Worm (Caenorhabditis elegans) whole organism, L4 larva: ENCODE results near the gene mks-3.

Experiments used
- Y5F2A.4 ChIP-seq: fragments of 200-800 bp; sonication (Bioruptor generic); optimal IDR thresholded peaks from 2 replicates; lab custom pipeline; 2018; ENCODE audit warnings: mild to moderate bottlenecking, missing genetic modification characterization, missing compliant biosample characterization
- attf-4 ChIP-seq: sonication (generic microtip); optimal IDR thresholded peaks from 3 replicates; lab custom pipeline; 2017; ENCODE audit warnings: missing biosample characterization, missing genetic modification characterization
- ces-1 ChIP-seq: fragments of 150-350 bp; sonication (generic microtip); optimal IDR thresholded peaks from 4 replicates; lab custom pipeline; 2014; ENCODE audit warnings: missing biosample characterization, missing genetic modification reagents, missing genetic modification characterization
- nhr-237 ChIP-seq: sonication (generic microtip); optimal IDR thresholded peaks from 2 replicates; lab custom pipeline; 2017; ENCODE audit warnings: missing biosample characterization, missing genetic modification characterization
- nhr-77 ChIP-seq: fragments of 150-350 bp; optimal IDR thresholded peaks from 2 replicates; lab custom pipeline; 2014; ENCODE audit warnings: missing biosample characterization, missing genetic modification characterization
- saeg-2 ChIP-seq: fragments of 200-800 bp; sonication (Bioruptor generic); IDR thresholded peaks from 2 replicates; pipeline ENCODE4 v1.3.6; 2022; ENCODE audit warnings: missing genetic modification reagents, missing genetic modification characterization, missing compliant biosample characterization
- skn-1 ChIP-seq: fragments of 150-350 bp; optimal IDR thresholded peaks from 2 replicates; lab custom pipeline; 2014; ENCODE audit warnings: missing biosample characterization, missing genetic modification characterization
- snpc-4 ChIP-seq: fragments of 150-350 bp; optimal IDR thresholded peaks from 2 replicates; lab custom pipeline; 2014; ENCODE audit warnings: missing biosample characterization, missing genetic modification characterization

DNA sequence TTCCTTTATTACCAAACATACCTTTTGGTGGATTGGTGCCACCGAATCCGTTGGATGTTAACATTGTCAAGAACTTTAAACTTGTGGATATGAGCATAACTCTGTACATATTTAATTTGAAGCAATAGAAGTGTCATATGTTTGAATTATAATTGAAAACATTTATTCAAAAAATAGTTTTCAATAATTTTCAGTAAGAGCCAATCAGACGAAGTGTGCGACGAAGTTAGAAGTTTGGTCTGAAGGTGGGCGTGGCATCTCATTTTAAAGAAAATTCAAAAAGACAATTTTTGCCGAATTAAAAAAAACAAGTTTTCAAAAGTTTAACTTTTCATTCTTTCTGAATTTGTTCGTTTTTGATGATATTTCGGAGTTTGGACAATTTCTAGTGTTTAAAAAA, 11.4 kb upstream of the mks-3 start, which contains the start of gene syd-1:
- TF ChIP-seq saeg-2 (GFP tag; lab: Robert Waterston, UW): no peak
- TF ChIP-seq skn-1 (tag; lab: Kevin White, UChicago): no peak
- no peak for TF ChIP-seq ces-1 (GFP tag; lab: Kevin White, UChicago)
- TF ChIP-seq nhr-237 (tag; lab: Kevin White, UChicago): no peak
- no peak for TF ChIP-seq nhr-77 (tag; lab: Kevin White, UChicago)
- TF ChIP-seq attf-4: no peak
- TF ChIP-seq snpc-4: no peak
- no peak for TF ChIP-seq Y5F2A.4 (GFP tag; lab: Kevin White, UChicago)
